Worm (Caenorhabditis elegans): Measurements from ENCODE around the gene math-13.

The math-13 gene

DNA sequence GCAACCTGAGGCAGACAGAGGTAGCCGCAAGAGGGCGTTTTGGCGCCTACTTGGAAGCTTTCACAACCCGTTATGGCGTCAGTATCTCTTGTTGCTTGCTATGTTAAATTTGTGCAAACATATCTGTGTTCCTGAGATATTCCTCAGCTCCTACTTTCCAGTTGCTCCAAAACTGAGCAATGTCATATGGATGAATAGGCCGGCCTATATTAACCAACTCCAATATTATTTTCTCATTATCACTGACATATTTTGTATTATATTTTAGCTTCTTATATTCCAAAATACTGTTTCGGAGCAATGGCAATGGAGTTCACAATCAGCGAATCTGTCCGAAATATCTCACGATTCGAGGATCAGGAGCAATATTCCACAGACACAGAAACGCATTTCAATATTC lies at the start of gene math-13:
Gene math-13, plus strand, starts transcription at position 301 of the 400 bp plus-strand sequence.
- TF ChIP-seq snpc-4 (tag; optimal IDR thresholded peaks at IDR 0.05) (no peak), mdl-1 (tag; optimal IDR thresholded peaks at IDR 0.05) (no peak), ZK546.5 (tag; optimal IDR thresholded peaks at IDR 0.05) (no peak), nhr-77 (tag; optimal IDR thresholded peaks at IDR 0.05) (no peak), nhr-237 (tag; optimal IDR thresholded peaks at IDR 0.05) (no peak), ama-1 (optimal IDR thresholded peaks at IDR 0.05) (no peak), ztf-11 (tag; optimal IDR thresholded peaks at IDR 0.05) (no peak), elt-2 (tag; optimal IDR thresholded peaks at IDR 0.05) (no peak), ceh-82 (tag; optimal IDR thresholded peaks at IDR 0.05) (no peak), nhr-23 (tag; optimal IDR thresholded peaks at IDR 0.05) (no peak), nhr-43 (tag; optimal IDR thresholded peaks at IDR 0.05; ENCODE audit: poor library complexity, severe bottlenecking) (no peak), tbx-2 (tag; optimal IDR thresholded peaks at IDR 0.05) (no peak), nfya-1 (tag; optimal IDR thresholded peaks at IDR 0.05; ENCODE audit: insufficient read depth) (no peak), hmg-11 (tag; optimal IDR thresholded peaks at IDR 0.05) (no peak), daf-12 (tag; optimal IDR thresholded peaks at IDR 0.05) (no peak), sea-2 (GFP tag; optimal IDR thresholded peaks at IDR 0.05) (no peak)

DNA sequence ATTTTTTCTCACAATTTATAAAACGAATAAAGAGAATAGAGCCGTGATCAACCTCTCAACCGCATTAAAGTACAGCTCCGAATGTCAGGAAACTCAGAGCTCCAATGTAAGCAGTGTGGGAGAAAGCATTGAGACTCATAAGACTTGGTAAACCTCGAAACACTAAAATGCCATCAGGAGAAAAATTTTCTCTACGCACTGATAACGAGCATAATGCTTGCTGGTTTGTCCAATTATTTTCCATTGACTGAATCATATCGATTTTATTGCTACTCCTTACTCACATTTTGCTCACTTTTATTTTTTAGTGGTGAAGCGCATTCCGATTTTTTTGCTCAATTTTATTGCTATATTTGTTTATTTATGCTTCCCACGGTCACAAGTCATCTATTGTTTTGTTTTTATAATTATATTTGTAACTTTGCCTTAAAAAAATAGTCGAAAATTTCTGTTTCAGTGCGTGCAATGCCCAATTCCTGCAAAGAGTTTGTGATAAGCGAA lies 45.5 kb upstream of the math-13 start, which contains the start of gene math-40:
Gene math-40, plus strand, starts transcription at position 451 of the 501 bp plus-strand sequence.
- TF ChIP-seq pqm-1 (tag; optimal IDR thresholded peaks at IDR 0.05) (peak; percentile 41), mdl-1 (tag; optimal IDR thresholded peaks at IDR 0.05) (no peak), nhr-76 (tag; optimal IDR thresholded peaks at IDR 0.05) (no peak), ztf-11 (tag; optimal IDR thresholded peaks at IDR 0.05) (no peak), ztf-4 (tag; optimal IDR thresholded peaks at IDR 0.05) (no peak), skn-1 (tag; optimal IDR thresholded peaks at IDR 0.05) (no peak), elt-2 (tag; optimal IDR thresholded peaks at IDR 0.05) (peak; percentile 62)

DNA sequence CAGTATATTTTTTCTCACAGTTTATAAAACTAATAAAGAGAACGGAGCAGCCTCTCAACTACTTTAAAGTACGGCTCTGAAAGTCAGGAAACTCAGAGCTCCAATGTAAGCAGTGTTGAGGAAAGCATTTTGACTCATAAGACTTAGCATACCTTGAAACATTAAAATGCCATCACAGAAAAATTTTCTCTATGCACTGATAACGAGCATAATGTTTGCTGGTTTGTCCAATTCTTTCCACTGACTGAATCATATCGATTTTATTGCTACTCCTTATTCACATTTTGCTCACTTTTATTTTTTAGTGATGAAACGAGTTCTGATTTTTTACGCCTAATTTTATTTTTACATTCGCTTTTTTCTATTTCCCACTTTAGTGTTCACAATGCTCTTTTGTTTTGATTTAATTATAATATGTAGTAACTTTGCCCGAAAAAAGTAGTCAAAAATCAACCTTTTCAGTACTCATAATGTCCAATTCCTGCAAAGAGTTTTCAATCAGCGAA lies 43.8 kb upstream of the math-13 start, which contains the start of gene math-39:
Gene math-39, plus strand, starts transcription at position 456 of the 506 bp plus-strand sequence.
- peak; percentile 51 for TF ChIP-seq elt-2 (tag; optimal IDR thresholded peaks at IDR 0.05)
- no peak for TF ChIP-seq tbx-2 (tag; optimal IDR thresholded peaks at IDR 0.05)

DNA sequence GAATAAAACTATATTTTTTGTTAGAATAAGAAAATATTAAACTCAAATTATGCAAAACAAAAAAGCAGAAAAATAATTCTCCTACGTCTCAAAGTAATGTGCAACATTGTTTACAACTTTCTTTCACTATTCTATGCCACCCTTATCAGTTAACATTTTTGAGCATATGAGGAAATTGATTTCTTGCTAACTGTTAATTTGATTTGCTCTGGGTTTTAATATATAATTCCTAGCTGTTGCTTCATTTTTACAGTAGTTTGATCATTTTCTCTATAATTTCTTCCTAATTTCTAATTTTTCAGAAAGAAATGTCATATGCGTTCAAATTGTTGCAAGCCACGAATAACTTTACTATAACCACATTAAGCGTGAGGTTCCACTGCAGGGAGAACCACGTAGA lies 39.6 kb upstream of the math-13 start, which contains the start of gene T08E11.1:
Gene T08E11.1, plus strand, starts transcription at position 301 of the 400 bp plus-strand sequence.
- no peak for TF ChIP-seq egl-5 (tag; optimal IDR thresholded peaks at IDR 0.05)
- peak; percentile 8 for TF ChIP-seq elt-2 (tag; optimal IDR thresholded peaks at IDR 0.05)

DNA sequence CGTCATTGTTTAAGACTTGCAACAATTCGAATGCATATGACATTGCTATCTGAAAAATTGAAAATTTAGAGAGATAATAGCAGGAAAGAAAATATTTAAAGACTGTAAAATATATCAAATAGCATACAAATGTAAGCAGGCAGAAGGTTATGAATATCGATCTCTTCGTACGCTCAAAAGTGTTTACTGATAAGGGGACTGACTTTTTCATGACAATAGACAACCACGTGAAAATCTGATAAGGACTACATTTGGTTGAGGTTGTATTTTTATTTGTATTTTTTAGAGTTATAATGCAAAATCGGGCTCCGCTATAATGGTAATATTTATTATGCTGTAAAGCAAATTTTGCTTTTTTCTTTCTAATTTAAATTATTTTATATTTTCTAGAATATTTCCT lies 32.9 kb upstream of the math-13 start, which contains the start of the genes C52E2.5 and C52E2.4:
Gene C52E2.5, minus strand, starts transcription at position 43 of the 400 bp plus-strand sequence.
Gene C52E2.4, plus strand, starts transcription at position 252 of the 400 bp plus-strand sequence.
- TF ChIP-seq nhr-76 (tag; optimal IDR thresholded peaks at IDR 0.05) (no peak), skn-1 (tag; optimal IDR thresholded peaks at IDR 0.05) (peak; percentile 17), jun-1 (tag; optimal IDR thresholded peaks at IDR 0.05) (peak; percentile 20), egl-27 (tag; optimal IDR thresholded peaks at IDR 0.05) (no peak), elt-2 (tag; optimal IDR thresholded peaks at IDR 0.05) (peak; percentile 94), pha-4 (tag; optimal IDR thresholded peaks at IDR 0.05) (peak; percentile 73), ceh-28 (tag; optimal IDR thresholded peaks at IDR 0.05) (no peak)

DNA sequence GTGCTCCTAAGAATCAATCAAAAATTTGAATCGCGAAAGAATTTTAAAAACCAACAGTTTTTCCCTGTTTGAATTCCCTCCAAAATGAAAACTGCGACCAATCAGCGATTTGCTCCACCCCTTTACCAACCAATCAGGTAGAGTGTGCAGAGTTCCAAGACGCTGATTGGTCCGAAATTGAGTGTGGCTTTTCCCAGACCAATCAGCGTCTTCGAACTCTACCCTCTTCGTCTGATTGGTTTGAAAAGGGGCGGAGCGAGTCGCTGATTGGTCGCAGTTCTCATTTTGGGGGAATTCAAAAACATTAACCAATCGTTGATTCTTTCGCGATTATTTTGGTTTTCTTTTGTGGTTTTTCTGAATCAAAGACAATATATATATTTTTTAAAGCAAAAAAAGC lies 31.2 kb upstream of the math-13 start:
- no peak for TF ChIP-seq lin-15B (tag; optimal IDR thresholded peaks at IDR 0.05)
- peak; percentile 22 for TF ChIP-seq nfya-1 (tag; optimal IDR thresholded peaks at IDR 0.05; ENCODE audit: insufficient read depth)
- TF ChIP-seq nhr-23 (tag; optimal IDR thresholded peaks at IDR 0.05): no peak
- TF ChIP-seq nhr-77 (tag; optimal IDR thresholded peaks at IDR 0.05): no peak

DNA sequence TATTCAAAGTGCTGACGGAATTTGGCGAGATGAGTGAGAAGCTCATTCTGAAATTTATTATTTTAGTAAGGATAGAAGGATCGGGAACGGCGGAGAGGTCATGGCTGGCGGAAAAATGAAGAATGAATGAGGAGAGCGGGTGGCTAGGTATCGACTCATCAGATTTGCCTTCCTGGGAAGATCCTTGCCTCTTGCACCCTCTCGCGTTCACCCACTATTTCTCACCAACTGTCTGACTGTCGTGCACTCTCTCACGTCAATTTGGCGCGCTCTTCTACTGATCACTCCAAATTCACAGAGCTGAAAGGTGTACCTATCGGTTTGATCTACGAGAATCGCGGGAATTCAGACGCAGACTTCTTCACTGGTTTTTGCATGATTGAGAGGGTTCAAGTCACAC lies 27.6 kb upstream of the math-13 start, which contains the start of gene fbxb-97:
Gene fbxb-97, minus strand, starts transcription at position 53 of the 400 bp plus-strand sequence.
- no peak for TF ChIP-seq nhr-77 (tag; optimal IDR thresholded peaks at IDR 0.05)
- TF ChIP-seq ceh-82 (tag; optimal IDR thresholded peaks at IDR 0.05): no peak
- TF ChIP-seq egl-27 (tag; optimal IDR thresholded peaks at IDR 0.05): no peak
- no peak for TF ChIP-seq ama-1 (optimal IDR thresholded peaks at IDR 0.05)
- no peak for TF ChIP-seq fkh-10 (GFP tag; optimal IDR thresholded peaks at IDR 0.05)
- TF ChIP-seq unc-39 (tag; optimal IDR thresholded peaks at IDR 0.05): no peak
- no peak for TF ChIP-seq nhr-67 (tag; optimal IDR thresholded peaks at IDR 0.05)
- no peak for TF ChIP-seq nhr-28 (tag; optimal IDR thresholded peaks at IDR 0.05)
- TF ChIP-seq ceh-16 (tag; optimal IDR thresholded peaks at IDR 0.05): no peak
- no peak for TF ChIP-seq hmg-11 (tag; optimal IDR thresholded peaks at IDR 0.05)
- no peak for TF ChIP-seq mdl-1 (tag; optimal IDR thresholded peaks at IDR 0.05)
- TF ChIP-seq pqm-1 (tag; optimal IDR thresholded peaks at IDR 0.05): no peak
